Worm (Caenorhabditis elegans) whole organism, L2 larva: ENCODE results near the gene pod-2.

Source experiments
- C34F6.9 ChIP-seq: fragments of 150-350 bp; optimal IDR thresholded peaks from 2 replicates; lab custom pipeline; 2014; ENCODE audit warnings: missing biosample characterization, missing genetic modification characterization
- R02D3.7 ChIP-seq: fragments of 150-350 bp; optimal IDR thresholded peaks from 2 replicates; lab custom pipeline; 2014; ENCODE audit warnings: missing biosample characterization, missing genetic modification characterization
- Y55F3AM.14 ChIP-seq: fragments of 200-800 bp; sonication (Bioruptor generic); optimal IDR thresholded peaks from 2 replicates; lab custom pipeline; 2018; ENCODE audit warnings: mild to moderate bottlenecking, missing genetic modification characterization, missing compliant biosample characterization
- ZK546.5 ChIP-seq: sonication (generic microtip); optimal IDR thresholded peaks from 2 replicates; lab custom pipeline; 2017; ENCODE audit warnings: missing biosample characterization, missing genetic modification characterization
- alr-1 ChIP-seq: fragments of 150-350 bp; optimal IDR thresholded peaks from 2 replicates; lab custom pipeline; 2014; ENCODE audit warnings: missing biosample characterization, missing genetic modification characterization
- ama-1 ChIP-seq: fragments of 150-350 bp; optimal IDR thresholded peaks from 2 replicates; lab custom pipeline; 2018; ENCODE audit warnings: inconsistent platforms
- blmp-1 ChIP-seq: sonication (generic microtip); optimal IDR thresholded peaks from 2 replicates; lab custom pipeline; 2017; ENCODE audit warnings: missing genetic modification characterization, mild to moderate bottlenecking, missing compliant biosample characterization, antibody characterized with exemption, moderate library complexity; ENCODE audit not compliant: insufficient read depth
- ceh-16 ChIP-seq: fragments of 150-350 bp; optimal IDR thresholded peaks from 2 replicates; lab custom pipeline; 2014; ENCODE audit warnings: missing biosample characterization, missing genetic modification characterization
- ceh-82 ChIP-seq: fragments of 150-350 bp; optimal IDR thresholded peaks from 2 replicates; lab custom pipeline; 2014; ENCODE audit warnings: missing biosample characterization, missing genetic modification characterization
- crh-2 ChIP-seq: sonication (generic microtip); optimal IDR thresholded peaks from 2 replicates; lab custom pipeline; 2017; ENCODE audit warnings: missing biosample characterization, missing genetic modification characterization
- dmd-4 ChIP-seq: sonication (generic microtip); optimal IDR thresholded peaks from 2 replicates; lab custom pipeline; 2017; ENCODE audit warnings: missing biosample characterization, missing genetic modification characterization
- egl-27 ChIP-seq: sonication (generic microtip); optimal IDR thresholded peaks from 3 replicates; lab custom pipeline; 2017; ENCODE audit warnings: missing biosample characterization, missing genetic modification reagents, missing genetic modification characterization
- elt-3 ChIP-seq: sonication (generic microtip); optimal IDR thresholded peaks from 2 replicates; lab custom pipeline; 2017; ENCODE audit warnings: missing biosample characterization, missing genetic modification characterization
- fos-1 ChIP-seq: fragments of 150-350 bp; optimal IDR thresholded peaks from 2 replicates; lab custom pipeline; 2014; ENCODE audit warnings: missing biosample characterization, missing genetic modification characterization
- gmeb-1 ChIP-seq: fragments of 150-350 bp; optimal IDR thresholded peaks from 2 replicates; lab custom pipeline; 2014; ENCODE audit warnings: missing biosample characterization, missing genetic modification characterization
- lin-11 ChIP-seq: fragments of 150-350 bp; sonication (generic microtip); optimal IDR thresholded peaks from 2 replicates; lab custom pipeline; 2014; ENCODE audit warnings: missing biosample characterization, missing genetic modification characterization, inconsistent platforms, mixed read lengths
- lin-13 ChIP-seq: fragments of 150-350 bp; optimal IDR thresholded peaks from 2 replicates; lab custom pipeline; 2014; ENCODE audit warnings: missing biosample characterization, missing genetic modification reagents, missing genetic modification characterization
- lin-39 ChIP-seq: fragments of 150-350 bp; optimal IDR thresholded peaks from 2 replicates; lab custom pipeline; 2014; ENCODE audit warnings: missing biosample characterization, missing genetic modification reagents, missing genetic modification characterization
- mab-5 ChIP-seq: fragments of 150-350 bp; optimal IDR thresholded peaks from 2 replicates; lab custom pipeline; 2014; ENCODE audit warnings: missing biosample characterization, missing genetic modification characterization
- mbf-1 ChIP-seq: sonication (generic microtip); optimal IDR thresholded peaks from 2 replicates; lab custom pipeline; 2017; ENCODE audit warnings: missing biosample characterization, missing genetic modification characterization
- mdl-1 ChIP-seq, 2 experiments: fragments of 150-350 bp in 1 of 2; sonication (generic microtip) in 1 of 2; optimal IDR thresholded peaks; 2 replicates each; lab custom pipeline; 2017; ENCODE audit warnings: missing biosample characterization in 2 of 2, missing genetic modification characterization in 2 of 2
- nhr-10 ChIP-seq: sonication (generic microtip); optimal IDR thresholded peaks from 2 replicates; lab custom pipeline; 2017; ENCODE audit warnings: missing biosample characterization, missing genetic modification characterization
- nhr-11 ChIP-seq: fragments of 150-350 bp; optimal IDR thresholded peaks from 2 replicates; lab custom pipeline; 2014; ENCODE audit warnings: missing biosample characterization, missing genetic modification characterization
- nhr-12 ChIP-seq: fragments of 150-350 bp; optimal IDR thresholded peaks from 2 replicates; lab custom pipeline; 2014; ENCODE audit warnings: missing biosample characterization, missing genetic modification characterization
- nhr-129 ChIP-seq: fragments of 150-350 bp; optimal IDR thresholded peaks from 2 replicates; lab custom pipeline; 2014; ENCODE audit warnings: missing biosample characterization, missing genetic modification characterization
- nhr-21 ChIP-seq: fragments of 150-350 bp; optimal IDR thresholded peaks from 2 replicates; lab custom pipeline; 2014; ENCODE audit warnings: missing biosample characterization, missing genetic modification characterization
- nhr-237 ChIP-seq: fragments of 150-350 bp; optimal IDR thresholded peaks from 2 replicates; lab custom pipeline; 2014; ENCODE audit warnings: missing biosample characterization, missing genetic modification characterization
- nhr-25 ChIP-seq: fragments of 150-350 bp; sonication (generic microtip); optimal IDR thresholded peaks from 3 replicates; lab custom pipeline; 2014; ENCODE audit warnings: missing biosample characterization, missing genetic modification characterization
- nhr-6 ChIP-seq: fragments of 150-350 bp; optimal IDR thresholded peaks from 2 replicates; lab custom pipeline; 2014; ENCODE audit warnings: missing biosample characterization, missing genetic modification characterization
- nhr-77 ChIP-seq: fragments of 150-350 bp; optimal IDR thresholded peaks from 2 replicates; lab custom pipeline; 2014; ENCODE audit warnings: missing biosample characterization, missing genetic modification characterization
- sem-4 ChIP-seq: fragments of 150-350 bp; optimal IDR thresholded peaks from 2 replicates; lab custom pipeline; 2014; ENCODE audit warnings: missing biosample characterization, missing genetic modification reagents, missing genetic modification characterization
- sma-3 ChIP-seq: sonication (generic microtip); optimal IDR thresholded peaks from 2 replicates; lab custom pipeline; 2016; ENCODE audit warnings: missing genetic modification reagents, missing genetic modification characterization, missing compliant biosample characterization
- sma-9 ChIP-seq, 2 experiments: fragments of 150-350 bp in 1 of 2; sonication (generic microtip) in 1 of 2; optimal IDR thresholded peaks; 2 replicates each; lab custom pipeline; 2014 to 2016; ENCODE audit warnings: missing genetic modification characterization in 2 of 2, mild to moderate bottlenecking in 1 of 2, missing biosample characterization in 1 of 2, missing compliant biosample characterization in 1 of 2, missing genetic modification reagents in 1 of 2, moderate library complexity in 1 of 2
- snpc-4 ChIP-seq: fragments of 150-350 bp; optimal IDR thresholded peaks from 2 replicates; lab custom pipeline; 2014; ENCODE audit warnings: missing biosample characterization, missing genetic modification characterization
- unc-39 ChIP-seq: fragments of 150-350 bp; optimal IDR thresholded peaks from 2 replicates; lab custom pipeline; 2014; ENCODE audit warnings: missing biosample characterization, missing genetic modification characterization
- unc-55 ChIP-seq: fragments of 150-350 bp; sonication (generic microtip); optimal IDR thresholded peaks from 3 replicates; lab custom pipeline; 2014; ENCODE audit warnings: missing biosample characterization, missing genetic modification reagents, missing genetic modification characterization
- zag-1 ChIP-seq: fragments of 150-350 bp; optimal IDR thresholded peaks from 2 replicates; lab custom pipeline; 2014; ENCODE audit warnings: missing biosample characterization, missing genetic modification characterization
- ztf-1 ChIP-seq: fragments of 200-800 bp; sonication (Bioruptor generic); conservative IDR thresholded peaks from 2 replicates; pipeline ENCODE4 v1.3.6; 2022; ENCODE audit warnings: missing genetic modification characterization, missing compliant biosample characterization
- ztf-11 ChIP-seq: sonication (generic microtip); optimal IDR thresholded peaks from 2 replicates; lab custom pipeline; 2017; ENCODE audit warnings: missing biosample characterization, missing genetic modification characterization
- ztf-4 ChIP-seq: fragments of 150-350 bp; optimal IDR thresholded peaks from 2 replicates; lab custom pipeline; 2014; ENCODE audit warnings: missing biosample characterization, missing genetic modification characterization

The pod-2 gene

ce11 chrII:1124757-1125156 lies 11.8 kb upstream of the pod-2 start:
- TF ChIP-seq sma-3 (GFP tag; lab: Kevin White, UChicago) (no peak), nhr-77 (no peak), ceh-16 (tag; lab: Kevin White, UChicago) (no peak), ceh-82 (no peak), ZK546.5 (tag; lab: Kevin White, UChicago) (no peak), unc-39 (tag; lab: Kevin White, UChicago) (no peak), blmp-1 (no peak), lin-39 (tag; lab: Kevin White, UChicago) (no peak), snpc-4 (tag; lab: Kevin White, UChicago) (no peak), lin-11 (tag; lab: Kevin White, UChicago) (no peak), lin-13 (GFP tag; lab: Kevin White, UChicago) (no peak), crh-2 (tag; lab: Kevin White, UChicago) (no peak), ztf-4 (tag; lab: Kevin White, UChicago) (no peak), nhr-237 (no peak), alr-1 (tag; lab: Kevin White, UChicago) (no peak), sma-9 (GFP tag; optimal IDR thresholded peaks at IDR 0.05; lab: Kevin White, UChicago) (no peak), sma-9 (tag; optimal IDR thresholded peaks at IDR 0.05; lab: Kevin White, UChicago) (no peak), unc-55 (GFP tag; lab: Kevin White, UChicago) (no peak), C34F6.9 (tag; lab: Kevin White, UChicago) (no peak)

ce11 chrII:1126472-1126871 lies 10.1 kb upstream of the pod-2 start:
- no peak for TF ChIP-seq nhr-129 (tag; lab: Kevin White, UChicago)
- no peak for TF ChIP-seq alr-1 (tag; lab: Kevin White, UChicago)
- TF ChIP-seq ama-1 (lab: Kevin White, UChicago) = no peak
- no peak for TF ChIP-seq nhr-25 (tag; lab: Kevin White, UChicago)
- TF ChIP-seq elt-3 (tag; lab: Kevin White, UChicago) = no peak
- no peak for TF ChIP-seq fos-1 (tag; lab: Kevin White, UChicago)
- no peak for TF ChIP-seq Y55F3AM.14 (GFP tag; lab: Kevin White, UChicago)
- TF ChIP-seq nhr-12 (tag; lab: Kevin White, UChicago) = no peak
- no peak for TF ChIP-seq lin-11 (tag; lab: Kevin White, UChicago)
- no peak for TF ChIP-seq ztf-4 (tag; lab: Kevin White, UChicago)
- no peak for TF ChIP-seq mbf-1
- TF ChIP-seq nhr-21 (tag; lab: Kevin White, UChicago) = no peak
- TF ChIP-seq ceh-82 = no peak

ce11 chrII:1127676-1128075 lies 8.9 kb upstream of the pod-2 start, which contains the start of gene taf-6.1:
Gene taf-6.1 (plus strand): TSS chrII:1127976.
- no peak for TF ChIP-seq ztf-11 (tag; lab: Kevin White, UChicago)
- TF ChIP-seq dmd-4 (tag; lab: Kevin White, UChicago) = no peak
- no peak for TF ChIP-seq nhr-237
- no peak for TF ChIP-seq ama-1 (lab: Kevin White, UChicago)

ce11 chrII:1130241-1130640 lies 6.3 kb upstream of the pod-2 start:
- TF ChIP-seq nhr-25 (tag; lab: Kevin White, UChicago) = no peak
- no peak for TF ChIP-seq nhr-10
- no peak for TF ChIP-seq ceh-16 (tag; lab: Kevin White, UChicago)
- no peak for TF ChIP-seq ztf-11 (tag; lab: Kevin White, UChicago)
- TF ChIP-seq mdl-1 (tag; optimal IDR thresholded peaks at IDR 0.05; lab: Kevin White, UChicago) = no peak
- no peak for TF ChIP-seq sem-4
- no peak for TF ChIP-seq zag-1
- no peak for TF ChIP-seq mab-5
- no peak for TF ChIP-seq C34F6.9 (tag; lab: Kevin White, UChicago)

- no peak for TF ChIP-seq egl-27
- no peak for TF ChIP-seq lin-39 (tag; lab: Kevin White, UChicago)
- TF ChIP-seq mdl-1 (tag; optimal IDR thresholded peaks at IDR 0.05; lab: Kevin White, UChicago) = no peak
- no peak for TF ChIP-seq nhr-237
- TF ChIP-seq C34F6.9 (tag; lab: Kevin White, UChicago) = no peak
- TF ChIP-seq R02D3.7 (tag; lab: Kevin White, UChicago) = no peak
- TF ChIP-seq zag-1 = no peak
- TF ChIP-seq blmp-1 = no peak
- no peak for TF ChIP-seq elt-3 (tag; lab: Kevin White, UChicago)
- no peak for TF ChIP-seq sma-3 (GFP tag; lab: Kevin White, UChicago)
- no peak for TF ChIP-seq nhr-21 (tag; lab: Kevin White, UChicago)
- TF ChIP-seq ztf-1 (GFP tag; lab: Robert Waterston, UW) = no peak
- TF ChIP-seq ceh-82 = no peak
- TF ChIP-seq gmeb-1 (tag; lab: Kevin White, UChicago) = no peak
- no peak for TF ChIP-seq lin-13 (GFP tag; lab: Kevin White, UChicago)
- TF ChIP-seq nhr-6 (tag; lab: Kevin White, UChicago) = no peak
- TF ChIP-seq nhr-11 (tag; lab: Kevin White, UChicago) = no peak
- TF ChIP-seq, all 48 proteins: peak for 0
Observed at ce11 chrII:1131367-1131766, 5.2 kb upstream of the pod-2 start.
